Comparison of ENCODE assay signal across 1 fruit fly cellular context in genomic region chr3R:19073002-19073401, dm6.
TF ChIP-seq lines count a peak whose summit lies in the region.

No protein-coding gene starts in this region.

TF ChIP-seq in whole organism, embryonic, 481 proteins besides CTCF, POLR2A, EP300 and RAD21 (continued from another document):
- TF ChIP-seq CG30020 (tag; optimal IDR thresholded peaks at IDR 0.05; lab: Kevin White, UChicago), result no peak
- TF ChIP-seq dmrt11E (tag; optimal IDR thresholded peaks at IDR 0.05; lab: Kevin White, UChicago), result peak; percentile 70
- peak; percentile 39 for TF ChIP-seq CG17385 (GFP tag; optimal IDR thresholded peaks at IDR 0.05; lab: Kevin White, UChicago)
- TF ChIP-seq schlank (tag; optimal IDR thresholded peaks at IDR 0.05; lab: Kevin White, UChicago), result no peak
- no peak for TF ChIP-seq hbn (GFP tag; IDR thresholded peaks at IDR 0.05; lab: Robert Waterston, UW; ENCODE audit: partially characterized antibody)
- TF ChIP-seq CG18619 (GFP tag; optimal IDR thresholded peaks at IDR 0.05; lab: Kevin White, UChicago), result peak; percentile 17
- 0 out of 2 replicates have a peak, but pooled peaks have one; percentile 12 for TF ChIP-seq danr (GFP tag; IDR thresholded peaks at IDR 0.05; lab: Robert Waterston, UW)
- TF ChIP-seq CG15514 (GFP tag; optimal IDR thresholded peaks at IDR 0.05; lab: Kevin White, UChicago), result no peak
- peak; percentile 79 for TF ChIP-seq CG31441 (GFP tag; IDR thresholded peaks at IDR 0.05; lab: Robert Waterston, UW)
- TF ChIP-seq peb (GFP tag; IDR thresholded peaks at IDR 0.05; lab: Robert Waterston, UW), result peak; percentile 27; the same call in 1 of the 2 replicates
- TF ChIP-seq CG6254 (GFP tag; optimal IDR thresholded peaks at IDR 0.05; lab: Kevin White, UChicago), result peak; percentile 70
- no peak for TF ChIP-seq crc (GFP tag; optimal IDR thresholded peaks at IDR 0.05; lab: Kevin White, UChicago)
- TF ChIP-seq E2f1 (GFP tag; IDR thresholded peaks at IDR 0.05; lab: Robert Waterston, UW), result peak; percentile 48
- peak; percentile 76 for TF ChIP-seq CG4360 (GFP tag; IDR thresholded peaks at IDR 0.05; lab: Robert Waterston, UW)
- peak in 1 of 2 experiments; percentile 73 for TF ChIP-seq Hr51 (GFP tag; optimal IDR thresholded peaks at IDR 0.05; lab: Kevin White, UChicago)
- TF ChIP-seq CG6654 (GFP tag; optimal IDR thresholded peaks at IDR 0.05; lab: Kevin White, UChicago), result peak; percentile 19
- no peak for TF ChIP-seq Tbp (GFP tag; optimal IDR thresholded peaks at IDR 0.05; lab: Kevin White, UChicago)
- TF ChIP-seq Hsf (GFP tag; optimal IDR thresholded peaks at IDR 0.05; lab: Kevin White, UChicago), result peak; percentile 36
- TF ChIP-seq trem (tag; optimal IDR thresholded peaks at IDR 0.05; lab: Kevin White, UChicago), result peak; percentile 40
- peak; percentile 55; the same call in 1 of the 3 replicates for TF ChIP-seq so (GFP tag; IDR thresholded peaks at IDR 0.05; lab: Robert Waterston, UW)
- TF ChIP-seq H2.0 (GFP tag; IDR thresholded peaks at IDR 0.05; lab: Robert Waterston, UW), result peak; percentile 40; the same call in 1 of the 2 replicates
- TF ChIP-seq Eip74EF (GFP tag; optimal IDR thresholded peaks at IDR 0.05; lab: Kevin White, UChicago), result peak in 1 of 2 experiments; percentile 70
- no peak for TF ChIP-seq Doc3 (GFP tag; IDR thresholded peaks at IDR 0.05; lab: Robert Waterston, UW; ENCODE audit: partially characterized antibody)
- peak; percentile 4 to 39 for TF ChIP-seq Pdp1 (GFP tag; optimal IDR thresholded peaks at IDR 0.05; lab: Kevin White, UChicago)
- no peak for TF ChIP-seq D (optimal IDR thresholded peaks at IDR 0.05; lab: Kevin White, UChicago)
- TF ChIP-seq D (GFP tag; optimal IDR thresholded peaks at IDR 0.05; lab: Kevin White, UChicago), result peak; percentile 54
- peak; percentile 60 for TF ChIP-seq row (GFP tag; IDR thresholded peaks at IDR 0.05; lab: Robert Waterston, UW)
- TF ChIP-seq CG1529 (GFP tag; optimal IDR thresholded peaks at IDR 0.05; lab: Kevin White, UChicago), result peak; percentile 66
- peak; percentile 64; the same call in 2 of the 3 replicates for TF ChIP-seq CG11695 (GFP tag; IDR thresholded peaks at IDR 0.05; lab: Robert Waterston, UW)
- peak; percentile 49 for TF ChIP-seq CG13424 (tag; optimal IDR thresholded peaks at IDR 0.05; lab: Kevin White, UChicago)
- peak; percentile 67 for TF ChIP-seq ATbp (GFP tag; optimal IDR thresholded peaks at IDR 0.05; lab: Kevin White, UChicago)
- TF ChIP-seq chif (GFP tag; optimal IDR thresholded peaks at IDR 0.05; lab: Kevin White, UChicago), result peak; percentile 4 to 37
- peak; percentile 22 for TF ChIP-seq CG15696 (tag; optimal IDR thresholded peaks at IDR 0.05; lab: Kevin White, UChicago)
- TF ChIP-seq Nf-YB (GFP tag; optimal IDR thresholded peaks at IDR 0.05; lab: Kevin White, UChicago), result peak; percentile 25
- TF ChIP-seq Mrtf (GFP tag; IDR thresholded peaks at IDR 0.05; lab: Robert Waterston, UW), result peak; percentile 30; the same call in 1 of the 3 replicates
- TF ChIP-seq CG7271 (tag; optimal IDR thresholded peaks at IDR 0.05; lab: Kevin White, UChicago), result peak; percentile 23
- peak; percentile 32; the same call in 1 of the 3 replicates for TF ChIP-seq otp (GFP tag; IDR thresholded peaks at IDR 0.05; lab: Robert Waterston, UW)
- peak; percentile 16 for TF ChIP-seq Xbp1 (GFP tag; optimal IDR thresholded peaks at IDR 0.05; lab: Kevin White, UChicago)
- peak; percentile 33 for TF ChIP-seq bab2 (GFP tag; optimal IDR thresholded peaks at IDR 0.05; lab: Kevin White, UChicago)
- peak; percentile 62 for TF ChIP-seq PHDP (tag; optimal IDR thresholded peaks at IDR 0.05; lab: Kevin White, UChicago)
- TF ChIP-seq CG10431 (GFP tag; optimal IDR thresholded peaks at IDR 0.05; lab: Kevin White, UChicago), result no peak
- peak; percentile 71 for TF ChIP-seq CG6689 (GFP tag; IDR thresholded peaks at IDR 0.05; lab: Robert Waterston, UW)
- TF ChIP-seq Awh (GFP tag; IDR thresholded peaks at IDR 0.05; lab: Robert Waterston, UW), result 0 out of 2 replicates have a peak, but pooled peaks have one; percentile 52
- no peak for TF ChIP-seq CG12744 (GFP tag; optimal IDR thresholded peaks at IDR 0.05; lab: Kevin White, UChicago)
- TF ChIP-seq CG10959 (GFP tag; IDR thresholded peaks at IDR 0.05; lab: Robert Waterston, UW), result peak; percentile 46; the same call in 1 of the 2 replicates
- TF ChIP-seq stc (GFP tag; IDR thresholded peaks at IDR 0.05; lab: Robert Waterston, UW), result peak; percentile 49; the same call in 1 of the 2 replicates
- no peak for TF ChIP-seq mirr (GFP tag; optimal IDR thresholded peaks at IDR 0.05; lab: Kevin White, UChicago)
- TF ChIP-seq CG3847 (GFP tag; IDR thresholded peaks at IDR 0.05; lab: Robert Waterston, UW), result 0 out of 2 replicates have a peak, but pooled peaks have one; percentile 23
- TF ChIP-seq CG2875 (GFP tag; optimal IDR thresholded peaks at IDR 0.05; lab: Kevin White, UChicago), result peak; percentile 51
- TF ChIP-seq CG10209 (GFP tag; optimal IDR thresholded peaks at IDR 0.05; lab: Kevin White, UChicago), result peak; percentile 50
- peak; percentile 11 for TF ChIP-seq CG12299 (tag; optimal IDR thresholded peaks at IDR 0.05; lab: Kevin White, UChicago)
- TF ChIP-seq CG18011 (GFP tag; optimal IDR thresholded peaks at IDR 0.05; lab: Kevin White, UChicago), result no peak
